Worm (Caenorhabditis elegans): ENCODE results near the gene C13F10.8.

Gene C13F10.8

DNA sequence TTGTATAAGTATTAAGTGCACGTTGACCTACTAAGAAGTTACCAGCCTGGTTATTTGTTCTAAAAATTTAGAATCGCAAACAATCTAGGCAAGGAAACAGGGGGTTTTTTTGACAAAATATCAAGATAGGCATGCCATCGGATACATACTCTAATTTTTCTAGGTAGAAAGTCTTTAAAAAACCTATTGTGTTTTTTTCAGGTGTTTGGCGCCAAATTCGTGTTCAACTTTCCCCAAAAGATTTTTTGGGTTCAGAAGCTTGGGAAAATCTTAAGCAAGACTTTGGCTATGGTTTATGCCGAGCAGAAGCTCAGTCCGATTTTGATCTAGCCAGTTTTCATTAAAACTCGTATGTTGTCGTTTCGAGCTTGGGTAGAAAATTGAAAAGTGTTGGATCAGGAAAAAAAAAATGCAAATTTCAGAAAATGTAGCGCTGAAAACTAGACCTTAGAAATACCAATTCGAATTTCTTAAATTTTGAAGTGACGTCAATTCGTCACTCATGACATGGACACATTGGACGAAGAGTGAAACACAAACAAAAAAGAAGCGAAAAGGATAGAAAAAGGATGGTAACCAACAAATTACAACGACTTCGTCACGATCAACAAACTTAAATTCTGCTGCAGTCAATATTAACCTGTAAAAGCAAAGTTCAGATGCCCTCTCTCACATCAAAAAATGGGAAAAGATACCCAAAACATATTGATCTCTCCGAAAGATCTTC is 27.6 kb upstream of the C13F10.8 start:
- TF ChIP-seq skn-1 (tag; optimal IDR thresholded peaks at IDR 0.05) (no peak), nhr-77 (tag; optimal IDR thresholded peaks at IDR 0.05) (no peak), nhr-28 (tag; optimal IDR thresholded peaks at IDR 0.05) (no peak), sea-2 (GFP tag; optimal IDR thresholded peaks at IDR 0.05) (no peak), zag-1 (tag; optimal IDR thresholded peaks at IDR 0.05) (no peak), nhr-23 (tag; optimal IDR thresholded peaks at IDR 0.05) (no peak), egl-5 (tag; optimal IDR thresholded peaks at IDR 0.05) (no peak), lsy-12 (tag; optimal IDR thresholded peaks at IDR 0.05) (no peak), ceh-9 (tag; optimal IDR thresholded peaks at IDR 0.05) (no peak), unc-62 (GFP tag; optimal IDR thresholded peaks at IDR 0.05) (no peak), lin-15B (tag; optimal IDR thresholded peaks at IDR 0.05) (no peak), fkh-2 (tag; optimal IDR thresholded peaks at IDR 0.05) (no peak)

DNA sequence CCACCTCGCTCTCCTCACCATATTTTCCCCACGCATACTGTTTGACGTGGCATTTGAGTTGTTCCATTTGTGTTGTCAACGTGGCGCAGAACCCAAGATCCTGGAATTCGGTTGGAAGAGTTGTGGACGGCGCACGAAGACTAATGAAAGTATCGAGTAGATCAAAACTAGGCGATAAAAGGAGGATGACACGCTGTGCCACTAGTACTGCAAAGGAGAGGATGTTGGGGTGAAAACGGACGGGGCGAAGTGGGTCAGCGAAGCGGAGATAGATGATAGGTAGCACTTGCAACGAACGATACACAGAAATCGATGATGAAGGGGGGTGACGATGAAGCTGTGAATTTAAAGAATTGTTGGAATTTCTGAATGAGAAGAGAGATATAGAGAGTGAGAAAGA is 26.1 kb upstream of the C13F10.8 start, which contains the start of gene C05C8.7:
TSS of gene C05C8.7 (minus strand) at position 100 of the 400 bp plus-strand sequence.
- TF ChIP-seq nhr-28 (tag; optimal IDR thresholded peaks at IDR 0.05) (no peak), skn-1 (tag; optimal IDR thresholded peaks at IDR 0.05) (no peak), nfya-1 (tag; optimal IDR thresholded peaks at IDR 0.05; ENCODE audit: insufficient read depth) (no peak), nhr-23 (tag; optimal IDR thresholded peaks at IDR 0.05) (peak; percentile 55), ztf-4 (tag; optimal IDR thresholded peaks at IDR 0.05) (no peak)

DNA sequence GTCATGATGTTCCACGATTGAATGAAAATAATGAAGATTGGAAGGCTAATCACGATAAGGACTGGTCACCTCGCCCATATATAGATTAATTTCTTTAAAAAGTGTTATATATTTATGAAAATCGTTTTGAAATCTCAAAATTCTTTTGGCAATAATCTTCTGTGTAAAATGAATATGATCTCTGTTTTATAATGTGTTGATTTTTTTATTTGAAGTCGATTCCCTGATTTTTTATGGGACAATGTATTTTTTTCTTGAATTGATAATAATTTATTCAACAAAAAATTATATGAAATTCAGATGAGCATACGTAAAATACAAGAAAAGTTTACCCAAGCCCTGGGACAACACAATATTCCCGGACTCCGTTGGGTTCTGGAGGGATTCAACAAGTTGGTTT is 18.6 kb upstream of the C13F10.8 start, which contains the start of gene C05C8.1:
TSS of gene C05C8.1 (plus strand) at position 301 of the 400 bp plus-strand sequence.
- TF ChIP-seq unc-62 (GFP tag; optimal IDR thresholded peaks at IDR 0.05): no peak
- TF ChIP-seq ama-1 (optimal IDR thresholded peaks at IDR 0.05): no peak
- no peak for TF ChIP-seq ceh-16 (tag; optimal IDR thresholded peaks at IDR 0.05)
- TF ChIP-seq nhr-28 (tag; optimal IDR thresholded peaks at IDR 0.05): no peak
- no peak for TF ChIP-seq nhr-77 (tag; optimal IDR thresholded peaks at IDR 0.05)
- no peak for TF ChIP-seq ZK546.5 (tag; optimal IDR thresholded peaks at IDR 0.05)
- TF ChIP-seq nhr-67 (tag; optimal IDR thresholded peaks at IDR 0.05): no peak
- no peak for TF ChIP-seq ztf-11 (tag; optimal IDR thresholded peaks at IDR 0.05)
- no peak for TF ChIP-seq tbx-2 (tag; optimal IDR thresholded peaks at IDR 0.05)
- TF ChIP-seq fkh-10 (GFP tag; optimal IDR thresholded peaks at IDR 0.05): no peak
- TF ChIP-seq pqm-1 (tag; optimal IDR thresholded peaks at IDR 0.05): no peak
- no peak for TF ChIP-seq nhr-11 (tag; optimal IDR thresholded peaks at IDR 0.05)
- no peak for TF ChIP-seq nhr-43 (tag; optimal IDR thresholded peaks at IDR 0.05; ENCODE audit: poor library complexity, severe bottlenecking)
- no peak for TF ChIP-seq snpc-4 (tag; optimal IDR thresholded peaks at IDR 0.05)
- TF ChIP-seq egl-27 (tag; optimal IDR thresholded peaks at IDR 0.05): no peak
- TF ChIP-seq lsy-12 (tag; optimal IDR thresholded peaks at IDR 0.05): no peak
- TF ChIP-seq elt-2 (tag; optimal IDR thresholded peaks at IDR 0.05): no peak
- TF ChIP-seq skn-1 (tag; optimal IDR thresholded peaks at IDR 0.05): no peak
- TF ChIP-seq nhr-76 (tag; optimal IDR thresholded peaks at IDR 0.05): no peak

DNA sequence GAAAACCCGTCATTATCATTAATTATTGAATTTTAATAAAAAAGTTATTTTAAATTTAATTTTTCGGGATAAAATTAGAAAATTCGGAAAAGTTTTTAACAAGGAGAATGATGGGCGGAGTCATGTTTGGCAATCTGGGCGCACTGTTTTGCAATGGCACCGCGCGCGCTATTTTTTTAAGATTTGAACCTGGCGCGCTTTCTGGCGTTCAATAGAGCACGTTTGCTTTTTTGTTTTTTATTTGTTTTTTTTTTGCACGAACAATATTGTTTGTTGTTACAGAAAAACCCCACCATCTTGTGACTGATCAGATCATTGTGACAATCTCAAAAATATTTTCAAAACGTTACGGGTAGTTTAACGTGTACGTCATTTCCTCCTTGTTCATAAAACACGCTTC is 16.3 kb upstream of the C13F10.8 start, which contains the start of gene hyls-1:
TSS of gene hyls-1 (plus strand) at position 249 of the 400 bp plus-strand sequence.
- TF ChIP-seq lin-15B (tag; optimal IDR thresholded peaks at IDR 0.05) (peak; percentile 92), ceh-82 (tag; optimal IDR thresholded peaks at IDR 0.05) (peak; percentile 57), snpc-4 (tag; optimal IDR thresholded peaks at IDR 0.05) (peak; percentile 57), skn-1 (tag; optimal IDR thresholded peaks at IDR 0.05) (peak; percentile 37), nhr-43 (tag; optimal IDR thresholded peaks at IDR 0.05; ENCODE audit: poor library complexity, severe bottlenecking) (peak; percentile 92), eor-1 (tag; optimal IDR thresholded peaks at IDR 0.05) (no peak), tbx-2 (tag; optimal IDR thresholded peaks at IDR 0.05) (no peak), nfya-1 (tag; optimal IDR thresholded peaks at IDR 0.05; ENCODE audit: insufficient read depth) (peak; percentile 91), nhr-76 (tag; optimal IDR thresholded peaks at IDR 0.05) (no peak), aly-2 (tag; optimal IDR thresholded peaks at IDR 0.05) (no peak), nhr-25 (tag; optimal IDR thresholded peaks at IDR 0.05) (peak; percentile 80), nhr-67 (tag; optimal IDR thresholded peaks at IDR 0.05) (no peak), ztf-4 (tag; optimal IDR thresholded peaks at IDR 0.05) (no peak), egl-5 (tag; optimal IDR thresholded peaks at IDR 0.05) (peak; percentile 95), nhr-23 (tag; optimal IDR thresholded peaks at IDR 0.05) (peak; percentile 94), pqm-1 (tag; optimal IDR thresholded peaks at IDR 0.05) (peak; percentile 31), pha-4 (tag; optimal IDR thresholded peaks at IDR 0.05) (peak; percentile 96), ceh-28 (tag; optimal IDR thresholded peaks at IDR 0.05) (peak; percentile 65), zag-1 (tag; optimal IDR thresholded peaks at IDR 0.05) (no peak), elt-2 (tag; optimal IDR thresholded peaks at IDR 0.05) (peak; percentile 51), mml-1 (tag; optimal IDR thresholded peaks at IDR 0.05) (no peak), ama-1 (optimal IDR thresholded peaks at IDR 0.05) (peak; percentile 32), lin-39 (tag; optimal IDR thresholded peaks at IDR 0.05) (peak; percentile 56), hmg-11 (tag; optimal IDR thresholded peaks at IDR 0.05) (peak; percentile 86), R02D3.7 (tag; optimal IDR thresholded peaks at IDR 0.05) (peak; percentile 69), nhr-12 (tag; optimal IDR thresholded peaks at IDR 0.05) (no peak), daf-12 (tag; optimal IDR thresholded peaks at IDR 0.05) (no peak), unc-39 (tag; optimal IDR thresholded peaks at IDR 0.05) (no peak), ztf-11 (tag; optimal IDR thresholded peaks at IDR 0.05) (no peak)

Measured in whole organism, L3 larva.